Fruit fly (Drosophila melanogaster) whole organism, embryonic: ENCODE data around the gene Moe.

Experiments
- Atf-2 ChIP-seq: fragments of 200-800 bp; sonication (Bioruptor generic); optimal IDR thresholded peaks from 2 replicates; lab custom pipeline; 2016; ENCODE audit warnings: missing biosample characterization, missing genetic modification characterization
- CG2889 ChIP-seq: fragments of 200-800 bp; sonication (Bioruptor generic); IDR thresholded peaks from 3 replicates; pipeline ENCODE4 v1.3.6; 2022; ENCODE audit warnings: missing biosample characterization, missing genetic modification characterization
- CG31224 ChIP-seq: fragments of 200-800 bp; sonication (Bioruptor generic); IDR thresholded peaks from 2 replicates; pipeline ENCODE4 v1.3.6; 2022; ENCODE audit warnings: missing biosample characterization, missing genetic modification characterization
- CG32772 ChIP-seq: fragments of 200-800 bp; sonication (Bioruptor generic); IDR thresholded peaks from 2 replicates; pipeline ENCODE4 v1.3.6; 2022; ENCODE audit warnings: missing biosample characterization, missing genetic modification characterization
- CG34376 ChIP-seq: fragments of 200-800 bp; sonication (Bioruptor generic); optimal IDR thresholded peaks from 2 replicates; lab custom pipeline; 2018; ENCODE audit warnings: missing biosample characterization, mild to moderate bottlenecking, missing genetic modification characterization
- CG34422 ChIP-seq: fragments of 200-800 bp; sonication (Bioruptor generic); IDR thresholded peaks from 3 replicates; pipeline ENCODE4 v1.3.6; 2022; ENCODE audit warnings: missing biosample characterization, missing genetic modification characterization
- CG4424 ChIP-seq: fragments of 200-800 bp; sonication (Bioruptor generic); optimal IDR thresholded peaks from 3 replicates; lab custom pipeline; 2016; ENCODE audit warnings: missing biosample characterization, missing genetic modification characterization
- CG4854 ChIP-seq: fragments of 200-800 bp; sonication (Bioruptor generic); optimal IDR thresholded peaks from 2 replicates; lab custom pipeline; 2016; ENCODE audit warnings: missing biosample characterization, missing genetic modification characterization, inconsistent platforms
- CG6791 ChIP-seq: fragments of 200-800 bp; sonication (Bioruptor generic); IDR thresholded peaks from 3 replicates; pipeline ENCODE4 v1.3.6; 2022; ENCODE audit warnings: missing biosample characterization, missing genetic modification characterization; ENCODE audit not compliant: partially characterized antibody
- CG9797 ChIP-seq: fragments of 200-800 bp; sonication (Bioruptor generic); optimal IDR thresholded peaks from 3 replicates; lab custom pipeline; 2018; ENCODE audit warnings: missing biosample characterization, mild to moderate bottlenecking, missing genetic modification characterization
- Deaf1 ChIP-seq: fragments of 200-800 bp; optimal IDR thresholded peaks from 3 replicates; lab custom pipeline; 2019; ENCODE audit warnings: missing biosample characterization, mild to moderate bottlenecking, missing genetic modification characterization, moderate library complexity
- Dek ChIP-seq: fragments of 200-800 bp; sonication (Bioruptor generic); optimal IDR thresholded peaks from 3 replicates; lab custom pipeline; 2019; ENCODE audit warnings: missing biosample characterization, mild to moderate bottlenecking, missing genetic modification characterization, moderate library complexity
- Fer1 ChIP-seq: fragments of 200-800 bp; sonication (Bioruptor generic); optimal IDR thresholded peaks from 2 replicates; lab custom pipeline; 2017; ENCODE audit warnings: missing biosample characterization, mild to moderate bottlenecking, missing genetic modification characterization
- GATAe ChIP-seq: fragments of 200-800 bp; sonication (Bioruptor generic); conservative IDR thresholded peaks from 2 replicates; pipeline ENCODE4 v1.3.6; 2022; ENCODE audit warnings: missing biosample characterization, missing genetic modification characterization
- Gug ChIP-seq: fragments of 200-800 bp; sonication (Bioruptor generic); IDR thresholded peaks from 4 replicates; pipeline ENCODE4 v1.3.6; 2022; ENCODE audit warnings: missing biosample characterization, missing genetic modification characterization
- HLHmδ ChIP-seq: fragments of 200-800 bp; sonication (Bioruptor generic); optimal IDR thresholded peaks from 2 replicates; lab custom pipeline; 2018; ENCODE audit warnings: missing biosample characterization, mild to moderate bottlenecking, missing genetic modification characterization, moderate library complexity
- Hsf ChIP-seq: fragments of 200-800 bp; sonication (Bioruptor generic); optimal IDR thresholded peaks from 3 replicates; lab custom pipeline; 2016; ENCODE audit warnings: missing biosample characterization, missing genetic modification characterization
- Lhr ChIP-seq: fragments of 200-800 bp; sonication (Bioruptor generic); optimal IDR thresholded peaks from 3 replicates; lab custom pipeline; 2017; ENCODE audit warnings: mild to moderate bottlenecking, missing biosample characterization, missing genetic modification reagents, missing genetic modification characterization
- Lim3 ChIP-seq: fragments of 200-800 bp; sonication (Bioruptor generic); IDR thresholded peaks from 2 replicates; pipeline ENCODE4 v1.3.6; 2022; ENCODE audit warnings: missing biosample characterization, missing genetic modification characterization
- Lpt ChIP-seq: fragments of >200 bp; optimal IDR thresholded peaks from 2 replicates; lab custom pipeline; 2018; ENCODE audit warnings: missing biosample characterization, missing genetic modification characterization
- Nf-YC ChIP-seq: fragments of 200-800 bp; optimal IDR thresholded peaks from 3 replicates; lab custom pipeline; 2019; ENCODE audit warnings: missing biosample characterization, mild to moderate bottlenecking, missing genetic modification characterization, moderate library complexity
- Oli ChIP-seq: fragments of 200-800 bp; sonication (Bioruptor generic); optimal IDR thresholded peaks from 2 replicates; lab custom pipeline; 2018; ENCODE audit warnings: missing biosample characterization, mild to moderate bottlenecking, missing genetic modification characterization, moderate library complexity
- Sox100B ChIP-seq: fragments of 200-800 bp; sonication (Bioruptor generic); optimal IDR thresholded peaks from 3 replicates; lab custom pipeline; 2018; ENCODE audit warnings: missing biosample characterization, mild to moderate bottlenecking, missing genetic modification characterization
- Trl ChIP-seq, 3 experiments: fragments of >200 bp in 2 of 3; fragments of 200-800 bp in 1 of 3; sonication (Bioruptor generic) in 1 of 3; optimal IDR thresholded peaks; 2 replicates in 1 of 3; 3 replicates in 2 of 3; lab custom pipeline; 2016 to 2017; ENCODE audit warnings: missing biosample characterization in 1 of 3, missing genetic modification characterization in 1 of 3
- Usf ChIP-seq: fragments of 200-800 bp; sonication (Bioruptor generic); optimal IDR thresholded peaks from 2 replicates; lab custom pipeline; 2017; ENCODE audit warnings: missing genotype, missing biosample characterization, missing genetic modification characterization
- Xbp1 ChIP-seq: fragments of 200-800 bp; sonication (Bioruptor generic); optimal IDR thresholded peaks from 3 replicates; lab custom pipeline; 2016; ENCODE audit warnings: missing biosample characterization, mild to moderate bottlenecking, missing genetic modification characterization
- aop ChIP-seq: fragments of 200-800 bp; sonication (Bioruptor generic); IDR thresholded peaks from 2 replicates; pipeline ENCODE4 v1.3.6; 2022; ENCODE audit warnings: missing biosample characterization, missing genetic modification characterization
- ems ChIP-seq: fragments of 200-800 bp; sonication (Bioruptor generic); optimal IDR thresholded peaks from 3 replicates; lab custom pipeline; 2016; ENCODE audit warnings: missing biosample characterization, missing genetic modification characterization
- exex ChIP-seq: fragments of 200-800 bp; sonication (Bioruptor generic); optimal IDR thresholded peaks from 4 replicates; lab custom pipeline; 2018; ENCODE audit warnings: missing biosample characterization, mild to moderate bottlenecking, missing genetic modification characterization, moderate library complexity
- fd3F ChIP-seq: fragments of 200-800 bp; sonication (Bioruptor generic); optimal IDR thresholded peaks from 2 replicates; lab custom pipeline; 2018; ENCODE audit warnings: missing biosample characterization, mild to moderate bottlenecking, missing genetic modification characterization, moderate library complexity
- gsb ChIP-seq: fragments of 200-800 bp; sonication (Bioruptor generic); IDR thresholded peaks from 2 replicates; pipeline ENCODE4 v1.3.6; 2022; ENCODE audit warnings: missing biosample characterization, missing genetic modification characterization
- jumu ChIP-seq: fragments of 200-800 bp; sonication (Bioruptor generic); optimal IDR thresholded peaks from 3 replicates; lab custom pipeline; 2016; ENCODE audit warnings: missing biosample characterization, missing genetic modification characterization
- lov ChIP-seq, 2 experiments: fragments of 200-800 bp in 1 of 2; fragments of >200 bp in 1 of 2; sonication (Bioruptor generic) in 1 of 2; IDR thresholded peaks in 1 of 2; optimal IDR thresholded peaks in 1 of 2; 2 replicates in 1 of 2; 3 replicates in 1 of 2; pipeline versions ENCODE4 v1.3.6 to Lab custom; 2017 to 2022; ENCODE audit warnings: missing biosample characterization in 1 of 2, missing genetic modification characterization in 1 of 2
- maf-S ChIP-seq: fragments of 200-800 bp; sonication (Bioruptor generic); optimal IDR thresholded peaks from 2 replicates; lab custom pipeline; 2016; ENCODE audit warnings: missing biosample characterization, missing genetic modification characterization
- pan ChIP-seq, 4 experiments: fragments of >200 bp in 3 of 4; fragments of 200-800 bp in 1 of 4; sonication (Bioruptor generic) in 1 of 4; optimal IDR thresholded peaks in 3 of 4; IDR thresholded peaks in 1 of 4; 2 replicates each; pipeline versions ENCODE4 v1.3.6 to Lab custom; 2017 to 2022; ENCODE audit warnings: missing biosample characterization in 2 of 4, missing genetic modification characterization in 2 of 4, mixed read lengths in 1 of 4
- pros ChIP-seq: fragments of 200-800 bp; sonication (Bioruptor generic); optimal IDR thresholded peaks from 3 replicates; lab custom pipeline; 2019; ENCODE audit warnings: missing biosample characterization, mild to moderate bottlenecking, missing genetic modification characterization, moderate library complexity
- sc ChIP-seq, 3 experiments: fragments of >200 bp in 2 of 3; fragments of 200-800 bp in 1 of 3; sonication (Bioruptor generic) in 1 of 3; optimal IDR thresholded peaks; 2 replicates in 2 of 3; 3 replicates in 1 of 3; lab custom pipeline; 2017; ENCODE audit warnings: mild to moderate bottlenecking in 1 of 3, missing biosample characterization in 1 of 3, missing genetic modification characterization in 1 of 3, missing genetic modification reagents in 1 of 3
- schlank ChIP-seq: fragments of 200-800 bp; sonication (Bioruptor generic); optimal IDR thresholded peaks from 2 replicates; lab custom pipeline; 2018; ENCODE audit warnings: missing biosample characterization, mild to moderate bottlenecking, missing genetic modification characterization
- scrt ChIP-seq: fragments of 200-800 bp; sonication (Bioruptor generic); optimal IDR thresholded peaks from 2 replicates; lab custom pipeline; 2018; ENCODE audit warnings: missing biosample characterization, mild to moderate bottlenecking, missing genetic modification characterization, moderate library complexity
- sens ChIP-seq: fragments of 200-800 bp; sonication (Bioruptor generic); peaks from one replicate; lab custom pipeline; 2016; ENCODE audit warnings: missing biosample characterization, missing genetic modification characterization
- sim ChIP-seq: fragments of 200-800 bp; sonication (Bioruptor generic); IDR thresholded peaks from 2 replicates; pipeline ENCODE4 v1.3.6; 2022; ENCODE audit warnings: missing biosample characterization, missing genetic modification characterization
- sisA ChIP-seq: fragments of 200-800 bp; sonication (Bioruptor generic); IDR thresholded peaks from 2 replicates; pipeline ENCODE4 v1.3.6; 2022; ENCODE audit warnings: missing biosample characterization, missing genetic modification characterization
- slou ChIP-seq: fragments of 200-800 bp; sonication (Bioruptor generic); optimal IDR thresholded peaks from 3 replicates; lab custom pipeline; 2016; ENCODE audit warnings: missing biosample characterization, missing genetic modification characterization
- tgo ChIP-seq: fragments of 200-800 bp; sonication (Bioruptor generic); IDR thresholded peaks from 3 replicates; pipeline ENCODE4 v1.3.6; 2022; ENCODE audit warnings: missing biosample characterization, missing genetic modification characterization
- tna ChIP-seq: fragments of 200-800 bp; sonication (Bioruptor generic); IDR thresholded peaks from 2 replicates; pipeline ENCODE4 v1.3.6; 2022; ENCODE audit warnings: missing biosample characterization, missing genetic modification characterization; ENCODE audit not compliant: partially characterized antibody
- vvl ChIP-seq: fragments of 200-800 bp; sonication (Bioruptor generic); IDR thresholded peaks from 2 replicates; pipeline ENCODE4 v1.3.6; 2022; ENCODE audit warnings: missing biosample characterization, missing genetic modification characterization
- wdn ChIP-seq: fragments of 200-800 bp; sonication (Bioruptor generic); IDR thresholded peaks from 2 replicates; pipeline ENCODE4 v1.3.6; 2022; ENCODE audit warnings: missing biosample characterization, missing genetic modification characterization
- zfh2 ChIP-seq: fragments of 200-800 bp; sonication (Bioruptor generic); optimal IDR thresholded peaks from 2 replicates; lab custom pipeline; 2016; ENCODE audit warnings: missing biosample characterization, missing genetic modification characterization

The Moe gene

dm6 chrX:8892445-8893009 is 5.6 kb downstream of the Moe start (continued):
- TF ChIP-seq lov (optimal IDR thresholded peaks at IDR 0.05; lab: Kevin White, UChicago) (no peak), lov (GFP tag; IDR thresholded peaks at IDR 0.05; lab: Robert Waterston, UW) (no peak), sisA (GFP tag; lab: Robert Waterston, UW) (peak; percentile 43), CG6791 (no peak), sc (optimal IDR thresholded peaks at IDR 0.05; lab: Kevin White, UChicago) (no peak), sc (GFP tag; optimal IDR thresholded peaks at IDR 0.05; lab: Kevin White, UChicago) (no peak), schlank (tag; lab: Kevin White, UChicago) (peak; percentile 30), scrt (GFP tag; lab: Kevin White, UChicago) (peak; percentile 43), jumu (GFP tag; lab: Kevin White, UChicago) (peak; percentile 2), CG2889 (GFP tag; lab: Robert Waterston, UW) (0 out of 3 replicates have a peak, but pooled peaks have one; percentile 22), Lpt (GFP tag; lab: Kevin White, UChicago) (no peak), CG32772 (peak; percentile 45; the same call in 1 of the 2 replicates), Fer1 (GFP tag; lab: Kevin White, UChicago) (peak; percentile 73), HLHmδ (GFP tag; lab: Kevin White, UChicago) (no peak), CG34376 (GFP tag; lab: Kevin White, UChicago) (peak; percentile 66), wdn (GFP tag; lab: Robert Waterston, UW) (peak; percentile 52; the same call in 1 of the 2 replicates), CG4424 (peak; percentile 14), tna (no peak), CG34422 (GFP tag; lab: Robert Waterston, UW) (peak; percentile 71), Xbp1 (GFP tag; lab: Kevin White, UChicago) (peak; percentile 52), Lim3 (GFP tag; lab: Robert Waterston, UW) (0 out of 2 replicates have a peak, but pooled peaks have one; percentile 18), sim (no peak), Lhr (GFP tag; lab: Kevin White, UChicago) (no peak), GATAe (GFP tag; lab: Robert Waterston, UW) (peak; percentile 53), Sox100B (GFP tag; lab: Kevin White, UChicago) (peak; percentile 19), Gug (peak; percentile 51; the same call in 1 of the 4 replicates), pros (no peak), sens (GFP tag; lab: Kevin White, UChicago) (peak; percentile 88), maf-S (peak; percentile 38), Nf-YC (peak; percentile 5), slou (GFP tag; lab: Kevin White, UChicago) (peak; percentile 11), ems (GFP tag; lab: Kevin White, UChicago) (peak; percentile 43), Atf-2 (GFP tag; lab: Kevin White, UChicago) (peak; percentile 4), zfh2 (GFP tag; lab: Kevin White, UChicago) (peak; percentile 68), exex (tag; lab: Kevin White, UChicago) (peak; percentile 78), tgo (GFP tag; lab: Robert Waterston, UW) (peak; percentile 58; the same call in 2 of the 3 replicates), Hsf (GFP tag; lab: Kevin White, UChicago) (peak; percentile 37), pan (optimal IDR thresholded peaks at IDR 0.05; lab: Kevin White, UChicago) (no peak), pan (GFP tag; optimal IDR thresholded peaks at IDR 0.05 in 1 of 2, IDR thresholded peaks at IDR 0.05 in 1 of 2) (peak in 1 of 2 experiments; percentile 71), Usf (GFP tag; lab: Kevin White, UChicago) (peak; percentile 5), Dek (tag; lab: Kevin White, UChicago) (peak; percentile 63), gsb (GFP tag; lab: Robert Waterston, UW) (peak; percentile 53), vvl (GFP tag; lab: Robert Waterston, UW) (peak; percentile 49; the same call in 1 of the 2 replicates), CG9797 (GFP tag; lab: Kevin White, UChicago) (no peak), CG4854 (GFP tag; lab: Kevin White, UChicago) (peak; percentile 6), Oli (tag; lab: Kevin White, UChicago) (peak; percentile 51), fd3F (peak; percentile 57), aop (GFP tag; lab: Robert Waterston, UW) (no peak), Trl (optimal IDR thresholded peaks at IDR 0.05; lab: Kevin White, UChicago) (no peak), Trl (GFP tag; optimal IDR thresholded peaks at IDR 0.05; lab: Kevin White, UChicago) (peak; percentile 37), CG31224 (GFP tag; lab: Robert Waterston, UW) (peak; percentile 45), Deaf1 (peak; percentile 8)
